Worm (Caenorhabditis elegans) whole organism, early embryonic: ENCODE results near the gene htp-1.

Source experiments
- B0310.2 ChIP-seq: sonication (generic microtip); optimal IDR thresholded peaks from 2 replicates; lab custom pipeline; 2016; ENCODE audit warnings: mild to moderate bottlenecking, missing genetic modification characterization, missing compliant biosample characterization
- F13C5.2 ChIP-seq: sonication (generic microtip); optimal IDR thresholded peaks from 2 replicates; lab custom pipeline; 2017; ENCODE audit warnings: mild to moderate bottlenecking, missing genetic modification characterization, inconsistent platforms, missing compliant biosample characterization
- aly-1 ChIP-seq: sonication (generic microtip); optimal IDR thresholded peaks from 2 replicates; lab custom pipeline; 2016; ENCODE audit warnings: missing genetic modification characterization, missing compliant biosample characterization
- ama-1 ChIP-seq: fragments of 150-350 bp; optimal IDR thresholded peaks from 2 replicates; lab custom pipeline; 2014
- ceh-13 ChIP-seq: fragments of 200-800 bp; sonication (Bioruptor generic); optimal IDR thresholded peaks from 2 replicates; lab custom pipeline; 2018; ENCODE audit warnings: mild to moderate bottlenecking, missing genetic modification characterization, missing compliant biosample characterization
- ceh-36 ChIP-seq: sonication (generic microtip); optimal IDR thresholded peaks from 2 replicates; lab custom pipeline; 2016; ENCODE audit warnings: missing genetic modification characterization, inconsistent platforms, missing compliant biosample characterization
- ets-7 ChIP-seq: sonication (generic microtip); optimal IDR thresholded peaks from 2 replicates; lab custom pipeline; 2016; ENCODE audit warnings: missing genotype, missing genetic modification characterization, missing compliant biosample characterization
- flt-1 ChIP-seq: fragments of 200-800 bp; sonication (Bioruptor generic); IDR thresholded peaks from 2 replicates; pipeline ENCODE4 v1.3.6; 2022; ENCODE audit warnings: missing genetic modification characterization, missing compliant biosample characterization
- hmbx-1 ChIP-seq: sonication (generic microtip); optimal IDR thresholded peaks from 2 replicates; lab custom pipeline; 2016; ENCODE audit warnings: mild to moderate bottlenecking, missing genetic modification characterization, missing compliant biosample characterization
- hmg-4 ChIP-seq: fragments of 200-800 bp; sonication (Bioruptor generic); optimal IDR thresholded peaks from 2 replicates; lab custom pipeline; 2018; ENCODE audit warnings: mild to moderate bottlenecking, missing genetic modification characterization, missing compliant biosample characterization
- hnd-1 ChIP-seq: sonication (generic microtip); optimal IDR thresholded peaks from 2 replicates; lab custom pipeline; 2016; ENCODE audit warnings: missing genetic modification characterization, missing compliant biosample characterization
- pes-1 ChIP-seq: fragments of 200-800 bp; sonication (Bioruptor generic); IDR thresholded peaks from 2 replicates; pipeline ENCODE4 v1.3.6; 2022; ENCODE audit warnings: missing genetic modification reagents, missing genetic modification characterization, missing compliant biosample characterization
- scrt-1 ChIP-seq: fragments of 200-800 bp; sonication (Bioruptor generic); IDR thresholded peaks from 2 replicates; pipeline ENCODE4 v1.3.6; 2022; ENCODE audit warnings: missing genetic modification characterization, missing compliant biosample characterization
- sea-1 ChIP-seq: fragments of 200-800 bp; sonication (Bioruptor generic); conservative IDR thresholded peaks from 2 replicates; pipeline ENCODE4 v1.3.6; 2022; ENCODE audit warnings: missing genetic modification characterization, missing compliant biosample characterization
- tbx-11 ChIP-seq: fragments of 200-800 bp; sonication (Bioruptor generic); IDR thresholded peaks from 2 replicates; pipeline ENCODE4 v1.3.6; 2022; ENCODE audit warnings: missing genetic modification characterization, missing compliant biosample characterization
- tbx-37 ChIP-seq: fragments of 200-800 bp; sonication (Bioruptor generic); conservative IDR thresholded peaks from 2 replicates; pipeline ENCODE4 v1.3.6; 2022; ENCODE audit warnings: missing genetic modification reagents, missing genetic modification characterization, missing compliant biosample characterization
- tra-4 ChIP-seq: sonication (generic microtip); optimal IDR thresholded peaks from 2 replicates; lab custom pipeline; 2017; ENCODE audit warnings: missing genetic modification characterization, missing compliant biosample characterization

The htp-1 gene

ce11 chrIV:5409112-5409511 is 17.8 kb upstream of the htp-1 start:
- no peak for TF ChIP-seq tbx-37 (GFP tag; lab: Robert Waterston, UW)
- no peak for TF ChIP-seq ceh-13 (GFP tag; lab: Kevin White, UChicago)

- TF ChIP-seq hmbx-1 (tag; lab: Kevin White, UChicago) = no peak
- no peak for TF ChIP-seq pes-1 (GFP tag; lab: Robert Waterston, UW)
- no peak for TF ChIP-seq B0310.2 (tag; lab: Kevin White, UChicago)
- TF ChIP-seq scrt-1 (GFP tag; lab: Robert Waterston, UW) = no peak
- TF ChIP-seq ceh-36 = no peak
- no peak for TF ChIP-seq sea-1 (GFP tag; lab: Robert Waterston, UW)
- TF ChIP-seq ama-1 = no peak
- TF ChIP-seq ets-7 (tag; lab: Kevin White, UChicago) = no peak
- TF ChIP-seq tra-4 (tag; lab: Kevin White, UChicago) = no peak
- TF ChIP-seq tbx-37 (GFP tag; lab: Robert Waterston, UW) = no peak
- TF ChIP-seq tbx-11 (GFP tag; lab: Robert Waterston, UW) = no peak
- TF ChIP-seq aly-1 = no peak
- no peak for TF ChIP-seq hnd-1
- no peak for TF ChIP-seq F13C5.2 (tag; lab: Kevin White, UChicago)
- TF ChIP-seq ceh-13 (GFP tag; lab: Kevin White, UChicago) = no peak
- no peak for TF ChIP-seq flt-1 (GFP tag; lab: Robert Waterston, UW)
- no peak for TF ChIP-seq hmg-4 (GFP tag; lab: Kevin White, UChicago)
Measured at ce11 chrIV:5405345-5405744, 14.0 kb upstream of the htp-1 start, which contains the start of gene ZK616.61. ZK616.61 (plus strand) TSS chrIV:5405645.

- TF ChIP-seq F13C5.2 (tag; lab: Kevin White, UChicago) (no peak), flt-1 (GFP tag; lab: Robert Waterston, UW) (no peak), hnd-1 (no peak), tra-4 (tag; lab: Kevin White, UChicago) (no peak), ceh-36 (no peak)
Measured at ce11 chrIV:5400609-5401008, 9.3 kb upstream of the htp-1 start, which contains the start of gene ZK616.1. ZK616.1 (plus strand) TSS chrIV:5400909.

DNA sequence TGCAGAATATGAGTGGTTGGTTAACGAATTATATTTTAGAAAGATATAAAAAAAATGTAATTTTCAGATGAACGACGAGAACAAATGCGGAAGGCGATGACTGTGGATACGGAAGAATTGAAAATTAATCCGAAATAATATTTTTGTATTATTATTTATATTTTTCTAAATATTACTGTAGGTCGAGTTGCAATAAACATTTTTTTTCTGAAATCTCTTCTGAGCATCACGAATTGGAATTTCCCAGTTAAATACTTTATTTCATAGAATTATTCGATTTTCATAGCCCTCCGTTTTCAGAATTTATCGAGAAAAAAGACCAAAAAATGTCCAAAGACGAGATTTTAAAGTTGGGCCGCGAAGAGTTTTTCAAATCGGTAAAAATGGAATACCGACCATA is 6.2 kb upstream of the htp-1 start, which contains the start of gene ZK616.2:
TSS of gene ZK616.2 (plus strand) at position 301 of the 400 bp plus-strand sequence.
- TF ChIP-seq flt-1 (GFP tag; lab: Robert Waterston, UW) = no peak
- TF ChIP-seq F13C5.2 (tag; lab: Kevin White, UChicago) = no peak
- TF ChIP-seq tra-4 (tag; lab: Kevin White, UChicago) = no peak
- TF ChIP-seq hmbx-1 (tag; lab: Kevin White, UChicago) = no peak
- no peak for TF ChIP-seq pes-1 (GFP tag; lab: Robert Waterston, UW)
- no peak for TF ChIP-seq scrt-1 (GFP tag; lab: Robert Waterston, UW)
- TF ChIP-seq tbx-11 (GFP tag; lab: Robert Waterston, UW) = no peak
- TF ChIP-seq ama-1 = no peak
- TF ChIP-seq tbx-37 (GFP tag; lab: Robert Waterston, UW) = no peak
- TF ChIP-seq aly-1 = no peak
- no peak for TF ChIP-seq hmg-4 (GFP tag; lab: Kevin White, UChicago)
- TF ChIP-seq ceh-13 (GFP tag; lab: Kevin White, UChicago) = no peak

ce11 chrIV:5396769-5397168 is 5.4 kb upstream of the htp-1 start, which contains the start of gene ZK616.3:
ZK616.3 (plus strand) TSS chrIV:5397069.
- no peak for TF ChIP-seq ceh-36
- TF ChIP-seq flt-1 (GFP tag; lab: Robert Waterston, UW) = no peak
- TF ChIP-seq hnd-1 = no peak
- TF ChIP-seq hmbx-1 (tag; lab: Kevin White, UChicago) = no peak
- TF ChIP-seq ama-1 = no peak
- no peak for TF ChIP-seq tbx-37 (GFP tag; lab: Robert Waterston, UW)
- no peak for TF ChIP-seq scrt-1 (GFP tag; lab: Robert Waterston, UW)
- TF ChIP-seq hmg-4 (GFP tag; lab: Kevin White, UChicago) = no peak

DNA sequence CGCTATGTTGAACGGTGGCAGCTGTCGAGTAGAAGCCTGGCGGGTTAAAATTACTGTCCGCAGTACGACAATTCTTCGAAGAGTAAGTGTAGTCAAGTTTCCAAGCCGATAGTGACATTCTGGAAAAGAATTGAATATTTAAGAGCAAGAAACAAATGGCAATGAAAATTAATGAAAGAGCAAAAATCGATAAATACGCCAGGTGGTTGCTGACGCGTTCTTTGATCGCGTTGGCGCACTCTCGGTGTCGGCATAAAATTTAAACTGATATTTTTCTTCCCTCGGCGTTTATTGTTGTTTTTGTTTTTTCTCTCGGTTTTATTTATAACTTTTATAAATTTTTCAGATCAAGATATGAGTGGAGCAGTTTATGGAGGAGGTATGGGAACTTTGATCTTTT is 3.3 kb upstream of the htp-1 start, which contains the start of the genes perm-3 and swsn-6:
TSS of gene perm-3 (minus strand) at position 118 of the 400 bp plus-strand sequence.
TSS of gene swsn-6 (plus strand) at position 347 of the 400 bp plus-strand sequence.
- TF ChIP-seq tbx-11 (GFP tag; lab: Robert Waterston, UW) = no peak
- TF ChIP-seq F13C5.2 (tag; lab: Kevin White, UChicago) = peak; percentile 20
- no peak for TF ChIP-seq hmbx-1 (tag; lab: Kevin White, UChicago)
- TF ChIP-seq hnd-1 = no peak

DNA sequence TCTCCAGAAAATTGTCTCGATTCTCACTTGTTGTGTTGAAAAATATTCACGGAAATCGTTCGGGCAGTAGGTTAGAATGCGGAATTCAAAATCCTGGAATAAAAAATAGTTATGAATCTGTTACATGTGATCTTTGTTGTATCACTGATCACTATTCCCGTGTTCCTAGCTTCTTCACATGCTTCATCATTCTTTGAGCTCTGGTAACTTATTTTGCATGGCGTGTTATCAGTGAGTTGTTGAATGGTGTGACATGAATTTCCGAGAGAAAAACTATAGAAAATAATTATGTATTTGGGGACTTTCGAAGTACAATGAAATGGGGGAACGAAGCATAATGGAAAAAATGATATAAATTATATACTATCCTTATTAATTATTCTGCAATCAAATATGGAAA is 2.2 kb upstream of the htp-1 start:
- no peak for TF ChIP-seq ama-1
- TF ChIP-seq hnd-1 = no peak
- no peak for TF ChIP-seq ceh-36
- no peak for TF ChIP-seq tra-4 (tag; lab: Kevin White, UChicago)
- TF ChIP-seq ets-7 (tag; lab: Kevin White, UChicago) = no peak
- no peak for TF ChIP-seq hmg-4 (GFP tag; lab: Kevin White, UChicago)
- TF ChIP-seq ceh-13 (GFP tag; lab: Kevin White, UChicago) = no peak
- no peak for TF ChIP-seq tbx-37 (GFP tag; lab: Robert Waterston, UW)
- TF ChIP-seq pes-1 (GFP tag; lab: Robert Waterston, UW) = no peak
- TF ChIP-seq aly-1 = no peak
- TF ChIP-seq tbx-11 (GFP tag; lab: Robert Waterston, UW) = no peak
- no peak for TF ChIP-seq scrt-1 (GFP tag; lab: Robert Waterston, UW)
- no peak for TF ChIP-seq F13C5.2 (tag; lab: Kevin White, UChicago)
- no peak for TF ChIP-seq sea-1 (GFP tag; lab: Robert Waterston, UW)
- TF ChIP-seq flt-1 (GFP tag; lab: Robert Waterston, UW) = no peak
- no peak for TF ChIP-seq hmbx-1 (tag; lab: Kevin White, UChicago)
- TF ChIP-seq B0310.2 (tag; lab: Kevin White, UChicago) = no peak

DNA sequence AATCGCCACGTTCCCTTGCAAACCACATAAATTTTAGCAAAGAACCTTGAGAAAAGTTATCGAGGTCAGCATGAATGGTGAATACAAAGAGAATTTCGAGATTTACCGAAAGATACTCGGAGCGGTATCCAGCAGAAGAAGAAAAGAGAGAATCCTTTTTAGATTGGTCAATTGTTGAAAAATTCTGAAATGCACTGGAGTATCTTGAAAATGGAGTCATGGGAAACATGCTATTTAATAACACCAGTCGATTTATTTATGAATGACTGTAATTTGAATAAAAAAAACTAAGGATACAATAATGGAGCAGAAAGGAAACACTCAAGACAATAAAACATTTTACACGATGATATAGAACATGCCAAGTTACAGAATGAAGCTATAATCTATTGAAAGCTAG is 1.4 kb downstream of the htp-1 start:
- TF ChIP-seq F13C5.2 (tag; lab: Kevin White, UChicago) = no peak
- TF ChIP-seq pes-1 (GFP tag; lab: Robert Waterston, UW) = no peak
- no peak for TF ChIP-seq aly-1
- no peak for TF ChIP-seq ceh-13 (GFP tag; lab: Kevin White, UChicago)
- no peak for TF ChIP-seq tbx-37 (GFP tag; lab: Robert Waterston, UW)
- TF ChIP-seq ceh-36 = no peak
- no peak for TF ChIP-seq scrt-1 (GFP tag; lab: Robert Waterston, UW)
- no peak for TF ChIP-seq tbx-11 (GFP tag; lab: Robert Waterston, UW)
- TF ChIP-seq B0310.2 (tag; lab: Kevin White, UChicago) = no peak
- no peak for TF ChIP-seq sea-1 (GFP tag; lab: Robert Waterston, UW)
- no peak for TF ChIP-seq flt-1 (GFP tag; lab: Robert Waterston, UW)
- TF ChIP-seq tra-4 (tag; lab: Kevin White, UChicago) = no peak
- no peak for TF ChIP-seq ets-7 (tag; lab: Kevin White, UChicago)
- TF ChIP-seq ama-1 = no peak
- no peak for TF ChIP-seq hmg-4 (GFP tag; lab: Kevin White, UChicago)
- TF ChIP-seq hnd-1 = no peak
- TF ChIP-seq hmbx-1 (tag; lab: Kevin White, UChicago) = no peak
